Fruit fly (Drosophila melanogaster) whole organism, embryonic: ENCODE data around the gene Tace.

Experiments
- Asciz ChIP-seq: fragments of 200-800 bp; sonication (Bioruptor generic); optimal IDR thresholded peaks from 2 replicates; lab custom pipeline; 2017; ENCODE audit warnings: missing biosample characterization, mild to moderate bottlenecking, missing genetic modification characterization, missing genetic modification reagents
- Awh ChIP-seq: fragments of 200-800 bp; sonication (Bioruptor generic); IDR thresholded peaks from 2 replicates; pipeline ENCODE4, ENCODE4 v1.3.6; 2022; ENCODE audit warnings: missing biosample characterization, missing genetic modification characterization
- Bgb ChIP-seq: fragments of 200-800 bp; sonication (Bioruptor generic); IDR thresholded peaks from 2 replicates; pipeline ENCODE4 v1.3.6; 2022; ENCODE audit warnings: missing biosample characterization, missing genetic modification characterization; ENCODE audit not compliant: partially characterized antibody
- CG10462 ChIP-seq: fragments of 200-800 bp; sonication (Bioruptor generic); optimal IDR thresholded peaks from 2 replicates; lab custom pipeline; 2016; ENCODE audit warnings: missing biosample characterization, missing genetic modification characterization
- CG11398 ChIP-seq: fragments of 200-800 bp; sonication (Bioruptor generic); optimal IDR thresholded peaks from 2 replicates; lab custom pipeline; 2016; ENCODE audit warnings: missing biosample characterization, missing genetic modification characterization
- CG1233 ChIP-seq: fragments of 200-800 bp; sonication (Bioruptor generic); optimal IDR thresholded peaks from 4 replicates; lab custom pipeline; 2018; ENCODE audit warnings: missing biosample characterization, mild to moderate bottlenecking, missing genetic modification characterization
- CG12659 ChIP-seq: fragments of 200-800 bp; sonication (Bioruptor generic); optimal IDR thresholded peaks from 3 replicates; lab custom pipeline; 2017; ENCODE audit warnings: mild to moderate bottlenecking, missing biosample characterization, missing genetic modification reagents, missing genetic modification characterization
- CG13123 ChIP-seq: fragments of 200-800 bp; sonication (Bioruptor generic); optimal IDR thresholded peaks from 2 replicates; lab custom pipeline; 2016; ENCODE audit warnings: missing biosample characterization, missing genetic modification characterization
- CG17186 ChIP-seq: fragments of 200-800 bp; sonication (Bioruptor generic); optimal IDR thresholded peaks from 3 replicates; lab custom pipeline; 2017; ENCODE audit warnings: missing biosample characterization, missing genetic modification reagents, missing genetic modification characterization
- CG17385 ChIP-seq: fragments of 200-800 bp; sonication (Bioruptor generic); optimal IDR thresholded peaks from 3 replicates; lab custom pipeline; 2018; ENCODE audit warnings: missing biosample characterization, mild to moderate bottlenecking, missing genetic modification characterization
- CG17568 ChIP-seq: fragments of 200-800 bp; sonication (Bioruptor generic); optimal IDR thresholded peaks from 2 replicates; lab custom pipeline; 2018; ENCODE audit warnings: missing biosample characterization, mild to moderate bottlenecking, missing genetic modification characterization, moderate library complexity
- CG17612 ChIP-seq: fragments of 200-800 bp; sonication (Bioruptor generic); IDR thresholded peaks from 2 replicates; pipeline ENCODE4 v1.3.6; 2022; ENCODE audit warnings: missing biosample characterization, missing genetic modification characterization
- CG17912 ChIP-seq: fragments of 200-800 bp; sonication (Bioruptor generic); optimal IDR thresholded peaks from 2 replicates; lab custom pipeline; 2018; ENCODE audit warnings: missing biosample characterization, mild to moderate bottlenecking, missing genetic modification characterization
- CG18599 ChIP-seq: fragments of 200-800 bp; sonication (Bioruptor generic); optimal IDR thresholded peaks from 3 replicates; lab custom pipeline; 2017; ENCODE audit warnings: missing biosample characterization, missing genetic modification characterization, mild to moderate bottlenecking, moderate library complexity, missing genetic modification reagents
- CG30403 ChIP-seq: fragments of 200-800 bp; sonication (Bioruptor generic); optimal IDR thresholded peaks from 3 replicates; lab custom pipeline; 2016; ENCODE audit warnings: missing biosample characterization, missing genetic modification characterization
- CG32532 ChIP-seq: fragments of 200-800 bp; sonication (Bioruptor generic); IDR thresholded peaks from 2 replicates; pipeline ENCODE4 v1.3.6; 2022; ENCODE audit warnings: missing biosample characterization, missing genetic modification characterization
- CG33213 ChIP-seq: fragments of 200-800 bp; sonication (Bioruptor generic); optimal IDR thresholded peaks from 3 replicates; lab custom pipeline; 2016; ENCODE audit warnings: missing biosample characterization, missing genetic modification characterization
- CG4328 ChIP-seq: fragments of 200-800 bp; sonication (Bioruptor generic); optimal IDR thresholded peaks from 3 replicates; lab custom pipeline; 2017; ENCODE audit warnings: missing biosample characterization, missing genetic modification reagents, missing genetic modification characterization
- CG7839 ChIP-seq: fragments of 200-800 bp; sonication (Bioruptor generic); optimal IDR thresholded peaks from 3 replicates; lab custom pipeline; 2018; ENCODE audit warnings: missing biosample characterization, mild to moderate bottlenecking, missing genetic modification characterization, moderate library complexity
- CG7987 ChIP-seq: fragments of 200-800 bp; sonication (Bioruptor generic); optimal IDR thresholded peaks from 2 replicates; lab custom pipeline; 2018; ENCODE audit warnings: missing biosample characterization, mild to moderate bottlenecking, missing genetic modification characterization, moderate library complexity
- CTCF ChIP-seq: fragments of 200-800 bp; sonication (Bioruptor generic); optimal IDR thresholded peaks from 2 replicates; lab custom pipeline; 2017; ENCODE audit warnings: missing biosample characterization, mild to moderate bottlenecking, missing genetic modification characterization, moderate library complexity
- Dbx ChIP-seq: fragments of 200-800 bp; sonication (Bioruptor generic); IDR thresholded peaks from 3 replicates; pipeline ENCODE4 v1.3.6; 2022; ENCODE audit warnings: missing biosample characterization, missing genetic modification characterization
- Dll ChIP-seq: fragments of 200-800 bp; sonication (Bioruptor generic); IDR thresholded peaks from 4 replicates; pipeline ENCODE4 v1.3.6; 2022; ENCODE audit warnings: missing biosample characterization, missing genetic modification characterization; ENCODE audit not compliant: partially characterized antibody
- Drgx ChIP-seq: fragments of 200-800 bp; sonication (Bioruptor generic); IDR thresholded peaks from 2 replicates; pipeline ENCODE4 v1.3.6; 2022; ENCODE audit warnings: missing biosample characterization, missing genetic modification characterization
- Ets97D ChIP-seq: fragments of 200-800 bp; sonication (Bioruptor generic); optimal IDR thresholded peaks from 3 replicates; lab custom pipeline; 2016; ENCODE audit warnings: missing biosample characterization, missing genetic modification characterization
- Fer3 ChIP-seq: fragments of 200-800 bp; sonication (Bioruptor generic); optimal IDR thresholded peaks from 2 replicates; lab custom pipeline; 2018; ENCODE audit warnings: missing biosample characterization, mild to moderate bottlenecking, missing genetic modification characterization, moderate library complexity
- Hand ChIP-seq: fragments of 200-800 bp; sonication (Bioruptor generic); optimal IDR thresholded peaks from 2 replicates; lab custom pipeline; 2017; ENCODE audit warnings: mild to moderate bottlenecking, missing biosample characterization, missing genetic modification reagents, missing genetic modification characterization
- Hr3 ChIP-seq: fragments of 200-800 bp; sonication (Bioruptor generic); optimal IDR thresholded peaks from 3 replicates; lab custom pipeline; 2016; ENCODE audit warnings: missing biosample characterization, missing genetic modification characterization
- Med ChIP-seq: fragments of 200-800 bp; sonication (Bioruptor generic); peaks from one replicate; lab custom pipeline; 2016; ENCODE audit warnings: missing biosample characterization, missing genetic modification characterization, mild to moderate bottlenecking, inconsistent platforms, moderate library complexity
- Myb ChIP-seq: fragments of 200-800 bp; sonication (Bioruptor generic); optimal IDR thresholded peaks from 2 replicates; lab custom pipeline; 2016; ENCODE audit warnings: missing biosample characterization, missing genetic modification characterization
- Oli ChIP-seq: fragments of 200-800 bp; sonication (Bioruptor generic); optimal IDR thresholded peaks from 2 replicates; lab custom pipeline; 2018; ENCODE audit warnings: missing biosample characterization, mild to moderate bottlenecking, missing genetic modification characterization, moderate library complexity
- Opbp ChIP-seq: fragments of 200-800 bp; sonication (Bioruptor generic); IDR thresholded peaks from 3 replicates; pipeline ENCODE4 v1.3.6; 2022; ENCODE audit warnings: missing biosample characterization, missing genetic modification characterization; ENCODE audit not compliant: partially characterized antibody
- ems ChIP-seq: fragments of 200-800 bp; sonication (Bioruptor generic); optimal IDR thresholded peaks from 3 replicates; lab custom pipeline; 2016; ENCODE audit warnings: missing biosample characterization, missing genetic modification characterization
- esg ChIP-seq: fragments of 200-800 bp; sonication (Bioruptor generic); conservative IDR thresholded peaks from 2 replicates; pipeline ENCODE4 v1.3.6; 2022; ENCODE audit warnings: missing biosample characterization, missing genetic modification characterization
- fd64A ChIP-seq: fragments of 200-800 bp; sonication (Bioruptor generic); optimal IDR thresholded peaks from 3 replicates; lab custom pipeline; 2018; ENCODE audit warnings: missing biosample characterization, mild to moderate bottlenecking, missing genetic modification characterization
- fru ChIP-seq: fragments of >200 bp; optimal IDR thresholded peaks from 2 replicates; lab custom pipeline; 2017
- grn ChIP-seq: fragments of 200-800 bp; sonication (Bioruptor generic); optimal IDR thresholded peaks from 3 replicates; lab custom pipeline; 2017; ENCODE audit warnings: missing biosample characterization, missing genetic modification characterization
- gsb-n ChIP-seq: fragments of 200-800 bp; sonication (Bioruptor generic); optimal IDR thresholded peaks from 3 replicates; lab custom pipeline; 2018; ENCODE audit warnings: missing biosample characterization, mild to moderate bottlenecking, missing genetic modification characterization
- ham ChIP-seq: fragments of 200-800 bp; sonication (Bioruptor generic); IDR thresholded peaks from 2 replicates; pipeline ENCODE4 v1.3.6; 2022; ENCODE audit warnings: missing biosample characterization, missing genetic modification characterization
- hbn ChIP-seq: fragments of 200-800 bp; sonication (Bioruptor generic); IDR thresholded peaks from 2 replicates; pipeline ENCODE4 v1.3.6; 2022; ENCODE audit warnings: missing biosample characterization, missing genetic modification characterization; ENCODE audit not compliant: partially characterized antibody
- mld ChIP-seq: fragments of 200-800 bp; sonication (Bioruptor generic); IDR thresholded peaks from 3 replicates; pipeline ENCODE4 v1.3.6; 2022; ENCODE audit warnings: missing biosample characterization, missing genetic modification characterization; ENCODE audit not compliant: partially characterized antibody
- nmo ChIP-seq: fragments of 200-800 bp; sonication (Bioruptor generic); optimal IDR thresholded peaks from 2 replicates; lab custom pipeline; 2018; ENCODE audit warnings: missing biosample characterization, mild to moderate bottlenecking, missing genetic modification characterization, moderate library complexity
- otp ChIP-seq: fragments of 200-800 bp; sonication (Bioruptor generic); IDR thresholded peaks from 3 replicates; pipeline ENCODE4, ENCODE4 v1.3.6; 2022; ENCODE audit warnings: missing biosample characterization, missing genetic modification characterization
- pum ChIP-seq: fragments of 200-800 bp; sonication (Bioruptor generic); optimal IDR thresholded peaks from 2 replicates; lab custom pipeline; 2016; ENCODE audit warnings: missing biosample characterization, missing genetic modification characterization
- pzg ChIP-seq: fragments of 200-800 bp; sonication (Bioruptor generic); optimal IDR thresholded peaks from 3 replicates; lab custom pipeline; 2018; ENCODE audit warnings: missing biosample characterization, mild to moderate bottlenecking, missing genetic modification characterization, moderate library complexity
- ranshi ChIP-seq: fragments of 200-800 bp; sonication (Bioruptor generic); IDR thresholded peaks from 2 replicates; pipeline ENCODE4 v1.3.6; 2022; ENCODE audit warnings: missing biosample characterization, missing genetic modification characterization
- rib ChIP-seq: fragments of 200-800 bp; sonication (Bioruptor generic); IDR thresholded peaks from 2 replicates; pipeline ENCODE4 v1.3.6; 2022; ENCODE audit warnings: missing biosample characterization, missing genetic modification characterization
- slbo ChIP-seq: fragments of 200-800 bp; sonication (Bioruptor generic); IDR thresholded peaks from 2 replicates; pipeline ENCODE4 v1.3.6; 2022; ENCODE audit warnings: missing biosample characterization, missing genetic modification characterization
- slou ChIP-seq: fragments of 200-800 bp; sonication (Bioruptor generic); optimal IDR thresholded peaks from 3 replicates; lab custom pipeline; 2016; ENCODE audit warnings: missing biosample characterization, missing genetic modification characterization
- stc ChIP-seq: fragments of 200-800 bp; sonication (Bioruptor generic); IDR thresholded peaks from 2 replicates; pipeline ENCODE4 v1.3.6; 2022; ENCODE audit warnings: missing biosample characterization, missing genetic modification characterization
- tll ChIP-seq, 2 experiments: fragments of 200-800 bp in 1 of 2; fragments of >200 bp in 1 of 2; sonication (Bioruptor generic) in 1 of 2; optimal IDR thresholded peaks; 2 replicates each; lab custom pipeline; 2017 to 2019; ENCODE audit warnings: missing biosample characterization in 2 of 2, missing genetic modification characterization in 2 of 2, mild to moderate bottlenecking in 1 of 2, moderate library complexity in 1 of 2
- twi ChIP-seq: fragments of 200-800 bp; optimal IDR thresholded peaks from 2 replicates; lab custom pipeline; 2019; ENCODE audit warnings: missing biosample characterization, mild to moderate bottlenecking, missing genetic modification characterization, moderate library complexity

Tace gene

DNA sequence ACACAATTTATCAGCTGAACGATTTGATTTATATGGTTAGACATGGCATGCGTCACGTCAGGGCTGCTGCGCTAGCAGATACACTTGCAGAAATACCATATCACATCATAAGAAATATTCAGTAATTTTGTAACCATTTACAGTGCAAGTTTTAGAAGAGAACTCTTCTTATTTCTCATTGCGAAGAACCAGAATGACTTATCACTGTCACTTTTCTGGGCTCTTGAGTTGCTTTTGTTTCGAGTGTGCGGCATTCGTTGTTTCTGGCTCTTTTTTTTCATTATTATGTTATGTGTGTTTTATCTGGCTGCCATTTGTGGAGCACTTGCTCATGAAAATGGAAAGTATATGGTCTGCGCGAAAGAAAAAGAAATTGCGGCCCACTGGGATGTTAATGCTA, 18.3 kb upstream of the Tace start (continued):
- TF ChIP-seq Myb (no peak), CG17568 (no peak), CG30403 (GFP tag; lab: Kevin White, UChicago) (peak; percentile 8), pum (GFP tag; lab: Kevin White, UChicago) (no peak), Asciz (no peak), CG10462 (GFP tag; lab: Kevin White, UChicago) (no peak), Opbp (GFP tag; lab: Robert Waterston, UW) (no peak), mld (GFP tag; lab: Robert Waterston, UW) (no peak), Med (GFP tag; lab: Kevin White, UChicago) (peak; percentile 64), CG13123 (GFP tag; lab: Kevin White, UChicago) (no peak), ham (GFP tag; lab: Robert Waterston, UW) (no peak), nmo (no peak), CG11398 (GFP tag; lab: Kevin White, UChicago) (no peak), CG17612 (no peak), CG17186 (GFP tag; lab: Kevin White, UChicago) (no peak), Ets97D (no peak), slbo (0 out of 2 replicates have a peak, but pooled peaks have one; percentile 8), fd64A (GFP tag; lab: Kevin White, UChicago) (no peak), otp (no peak), slou (GFP tag; lab: Kevin White, UChicago) (no peak), Drgx (GFP tag; lab: Robert Waterston, UW) (peak; percentile 77), Awh (GFP tag; lab: Robert Waterston, UW) (no peak), twi (tag; lab: Kevin White, UChicago) (no peak), Dll (GFP tag; lab: Robert Waterston, UW) (no peak), Dbx (GFP tag; lab: Robert Waterston, UW) (no peak), CG32532 (GFP tag; lab: Robert Waterston, UW) (0 out of 2 replicates have a peak, but pooled peaks have one; percentile 15), grn (no peak), CG12659 (no peak), CG1233 (GFP tag; lab: Kevin White, UChicago) (no peak), CG17385 (GFP tag; lab: Kevin White, UChicago) (peak; percentile 5), CG33213 (no peak), Bgb (GFP tag; lab: Robert Waterston, UW) (no peak), CG17912 (GFP tag; lab: Kevin White, UChicago) (no peak), pzg (GFP tag; lab: Kevin White, UChicago) (no peak), ranshi (GFP tag; lab: Robert Waterston, UW) (no peak), CG4328 (GFP tag; lab: Kevin White, UChicago) (no peak), CG7987 (GFP tag; lab: Kevin White, UChicago) (no peak), gsb-n (tag; lab: Kevin White, UChicago) (no peak), Oli (peak; percentile 5), rib (GFP tag; lab: Robert Waterston, UW) (no peak), Hand (GFP tag; lab: Kevin White, UChicago) (no peak), CG18599 (no peak), Fer3 (tag; lab: Kevin White, UChicago) (no peak), stc (GFP tag; lab: Robert Waterston, UW) (no peak), esg (no peak), ems (GFP tag; lab: Kevin White, UChicago) (no peak), fru (lab: Kevin White, UChicago) (no peak), Hr3 (GFP tag; lab: Kevin White, UChicago) (no peak), tll (GFP tag; optimal IDR thresholded peaks at IDR 0.05; lab: Kevin White, UChicago) (no peak), CTCF (no peak), CG7839 (tag; lab: Kevin White, UChicago) (no peak), hbn (GFP tag; lab: Robert Waterston, UW) (no peak)
